Worm (Caenorhabditis elegans): ENCODE data around the gene nspb-2.
A peak's percentile ranks its signal among the peaks of the same experiment; 100 is the strongest.

nspb-2 gene

ce11 chrIV:6622142-6622541, 30.6 kb downstream of the nspb-2 start:
- TF ChIP-seq daf-19 (GFP tag; conservative IDR thresholded peaks at IDR 0.05) (no peak), egl-43 (GFP tag; IDR thresholded peaks at IDR 0.05) (no peak), zfp-2 (tag; optimal IDR thresholded peaks at IDR 0.05) (no peak), hif-1 (tag; optimal IDR thresholded peaks at IDR 0.05) (no peak), jun-1 (tag; optimal IDR thresholded peaks at IDR 0.05) (no peak), ceh-44 (GFP tag; IDR thresholded peaks at IDR 0.05) (no peak), saeg-2 (GFP tag; IDR thresholded peaks at IDR 0.05) (no peak), rbr-2 (tag; optimal IDR thresholded peaks at IDR 0.05) (no peak), nhr-28 (tag; optimal IDR thresholded peaks at IDR 0.05) (peak; percentile 75), spr-3 (GFP tag; optimal IDR thresholded peaks at IDR 0.05) (no peak), mdl-1 (tag; optimal IDR thresholded peaks at IDR 0.05) (peak in 1 of 2 experiments; percentile 7), dve-1 (tag; optimal IDR thresholded peaks at IDR 0.05; ENCODE audit: insufficient read depth) (peak; percentile 50), lir-3 (tag; optimal IDR thresholded peaks at IDR 0.05) (no peak)

DNA sequence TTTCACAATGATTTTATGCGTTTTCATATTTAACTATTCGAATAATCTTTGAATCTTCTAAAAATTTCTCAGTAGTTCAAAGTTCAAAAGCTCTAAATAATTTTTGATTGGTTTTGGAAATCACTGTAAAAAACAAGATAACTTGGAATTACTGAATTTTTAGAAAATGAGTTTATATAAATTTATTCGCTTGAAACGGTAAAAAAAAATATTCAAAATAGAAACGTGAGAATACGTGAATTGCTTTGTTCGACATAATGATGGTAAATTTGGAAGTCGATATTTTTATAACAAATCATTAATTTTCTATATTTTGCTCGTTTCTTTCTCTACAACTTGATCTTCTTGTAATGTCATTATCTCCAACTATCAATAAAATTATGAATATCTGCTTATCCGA, 31.9 kb downstream of the nspb-2 start, which contains the start of gene C01B10.44:
TSS of gene C01B10.44 (plus strand) at position 301 of the 400 bp plus-strand sequence.
- TF ChIP-seq F44E2.7 (GFP tag; IDR thresholded peaks at IDR 0.05) = no peak

- TF ChIP-seq dve-1 (tag; optimal IDR thresholded peaks at IDR 0.05; ENCODE audit: insufficient read depth) (peak; percentile 51), nhr-102 (tag; optimal IDR thresholded peaks at IDR 0.05) (peak; percentile 5), pqm-1 (tag; optimal IDR thresholded peaks at IDR 0.05) (peak; percentile 68), nhr-28 (tag; optimal IDR thresholded peaks at IDR 0.05) (peak; percentile 54), nhr-11 (tag; optimal IDR thresholded peaks at IDR 0.05) (no peak), zfp-2 (tag; optimal IDR thresholded peaks at IDR 0.05) (no peak), daf-16 (GFP tag; optimal IDR thresholded peaks at IDR 0.05) (no peak), daf-16 (tag; optimal IDR thresholded peaks at IDR 0.05) (peak; percentile 81)
Measured at ce11 chrIV:6627798-6628197, 36.3 kb downstream of the nspb-2 start, which contains the start of gene cest-5.2. cest-5.2 (minus strand) TSS chrIV:6627925.

DNA sequence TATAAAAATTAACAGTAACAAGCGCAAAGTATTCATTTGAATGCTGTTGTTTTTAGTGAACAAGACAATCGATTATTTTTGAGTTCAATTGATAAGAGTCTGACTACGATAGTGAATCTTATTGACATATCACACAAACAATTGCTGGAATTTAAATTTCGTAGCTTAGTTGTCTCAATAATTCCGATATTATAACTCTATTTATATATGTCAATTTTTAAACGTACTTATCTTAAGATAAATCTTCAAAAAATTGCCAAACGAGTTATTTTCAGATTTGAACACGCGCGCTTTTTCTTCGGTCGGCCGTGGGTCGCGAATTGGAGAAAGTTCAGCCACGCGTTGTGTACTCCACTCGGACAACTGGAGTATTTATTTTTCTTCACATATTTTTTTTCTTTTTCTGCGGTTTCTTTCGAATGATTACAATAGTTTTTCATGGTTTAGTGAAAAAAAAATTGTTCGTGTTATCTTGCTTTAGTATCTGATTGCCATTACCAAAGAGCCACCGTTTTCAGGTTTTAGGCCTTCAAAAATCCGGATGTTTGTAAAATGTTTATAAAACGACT, 40.3 kb downstream of the nspb-2 start, which contains the start of the genes cest-5.1 and C01B10.9:
TSS of gene cest-5.1 (minus strand) at position 51 of the 569 bp plus-strand sequence.
TSS of gene C01B10.9 (plus strand) at position 519 of the 569 bp plus-strand sequence.
- no peak for TF ChIP-seq php-3 (GFP tag; IDR thresholded peaks at IDR 0.05)
- peak; percentile 33 for TF ChIP-seq nhr-102 (tag; optimal IDR thresholded peaks at IDR 0.05)
- TF ChIP-seq lin-38 (GFP tag; IDR thresholded peaks at IDR 0.05) = peak; percentile 74
- TF ChIP-seq ceh-62 (tag; optimal IDR thresholded peaks at IDR 0.05) = no peak
- TF ChIP-seq unc-130 (GFP tag; optimal IDR thresholded peaks at IDR 0.05) = peak; percentile 88
- TF ChIP-seq madf-5 (GFP tag; IDR thresholded peaks at IDR 0.05) = no peak
- TF ChIP-seq egl-27 (tag; optimal IDR thresholded peaks at IDR 0.05) = no peak
- no peak for TF ChIP-seq ceh-82 (tag; optimal IDR thresholded peaks at IDR 0.05)
- no peak for TF ChIP-seq ztf-11 (tag; optimal IDR thresholded peaks at IDR 0.05)
- TF ChIP-seq lir-3 (tag; optimal IDR thresholded peaks at IDR 0.05) = no peak
- peak; percentile 63 for TF ChIP-seq dmd-6 (GFP tag; IDR thresholded peaks at IDR 0.05)
- TF ChIP-seq F44E2.7 (GFP tag; IDR thresholded peaks at IDR 0.05) = no peak
- peak; percentile 33; the same call in 1 of the 2 replicates for TF ChIP-seq ceh-44 (GFP tag; IDR thresholded peaks at IDR 0.05)
- TF ChIP-seq nhr-42 (GFP tag; IDR thresholded peaks at IDR 0.05) = no peak
- no peak for TF ChIP-seq fkh-10 (GFP tag; optimal IDR thresholded peaks at IDR 0.05)
- TF ChIP-seq ZK546.5 (tag; optimal IDR thresholded peaks at IDR 0.05) = no peak
- TF ChIP-seq Y75B8A.6 (GFP tag; IDR thresholded peaks at IDR 0.05) = no peak
- peak; percentile 99 for TF ChIP-seq mes-2 (tag; optimal IDR thresholded peaks at IDR 0.05; ENCODE audit: poor library complexity, severe bottlenecking)
- no peak for TF ChIP-seq skn-1 (tag; optimal IDR thresholded peaks at IDR 0.05)
- TF ChIP-seq ama-1 (optimal IDR thresholded peaks at IDR 0.05) = no peak
- no peak for TF ChIP-seq dmd-8 (GFP tag; IDR thresholded peaks at IDR 0.05)
- no peak for TF ChIP-seq ztf-7 (tag; optimal IDR thresholded peaks at IDR 0.05)
- no peak for TF ChIP-seq mdl-1 (tag; optimal IDR thresholded peaks at IDR 0.05)
- TF ChIP-seq nhr-6 (tag; optimal IDR thresholded peaks at IDR 0.05) = no peak
- 0 out of 2 replicates have a peak, but pooled peaks have one; percentile 31 for TF ChIP-seq madf-9 (GFP tag; conservative IDR thresholded peaks at IDR 0.05)
- peak; percentile 95 for TF ChIP-seq dpl-1 (GFP tag; optimal IDR thresholded peaks at IDR 0.05)
- TF ChIP-seq duxl-1 (tag; optimal IDR thresholded peaks at IDR 0.05; ENCODE audit: poor library complexity) = peak; percentile 41
- TF ChIP-seq lin-13 (GFP tag; optimal IDR thresholded peaks at IDR 0.05) = no peak
- TF ChIP-seq jun-1 (tag; optimal IDR thresholded peaks at IDR 0.05) = no peak
- peak; percentile 30 for TF ChIP-seq rbr-2 (tag; optimal IDR thresholded peaks at IDR 0.05)
- peak; percentile 31 for TF ChIP-seq nhr-28 (tag; optimal IDR thresholded peaks at IDR 0.05)
- TF ChIP-seq zag-1 (tag; optimal IDR thresholded peaks at IDR 0.05) = no peak
- peak in 1 of 2 experiments; percentile 79 for TF ChIP-seq lsy-2 (tag; optimal IDR thresholded peaks at IDR 0.05)
- TF ChIP-seq spr-3 (GFP tag; optimal IDR thresholded peaks at IDR 0.05) = no peak
